Worm (Caenorhabditis elegans) whole organism, L4 larva: Measurements from ENCODE around the gene C04A2.15.

Source experiments
- F10B5.3 ChIP-seq: sonication (generic microtip); optimal IDR thresholded peaks from 2 replicates; lab custom pipeline; 2016; ENCODE audit warnings: mild to moderate bottlenecking, missing genetic modification characterization, missing compliant biosample characterization
- F26F4.8 ChIP-seq: fragments of 200-800 bp; sonication (Bioruptor generic); conservative IDR thresholded peaks from 2 replicates; pipeline ENCODE4 v1.3.6; 2022; ENCODE audit warnings: missing genetic modification characterization, missing compliant biosample characterization
- F37D6.2 ChIP-seq: sonication (generic microtip); optimal IDR thresholded peaks from 2 replicates; lab custom pipeline; 2016; ENCODE audit warnings: mild to moderate bottlenecking, missing genetic modification characterization, missing compliant biosample characterization
- F44E2.7 ChIP-seq: fragments of 200-800 bp; sonication (Bioruptor generic); IDR thresholded peaks from 2 replicates; pipeline ENCODE4 v2.1.2; 2022; ENCODE audit warnings: missing genetic modification characterization, missing compliant biosample characterization
- F49E8.2 ChIP-seq: sonication (generic microtip); optimal IDR thresholded peaks from 2 replicates; lab custom pipeline; 2016; ENCODE audit warnings: missing compliant biosample characterization, mild to moderate bottlenecking, missing genetic modification characterization, borderline replicate concordance
- R02D3.7 ChIP-seq: fragments of 150-350 bp; sonication (generic microtip); optimal IDR thresholded peaks from 3 replicates; lab custom pipeline; 2014; ENCODE audit warnings: missing biosample characterization, missing genetic modification characterization
- T26A8.4 ChIP-seq: fragments of 200-800 bp; sonication (Bioruptor generic); IDR thresholded peaks from 2 replicates; pipeline ENCODE4 v1.3.6; 2022; ENCODE audit warnings: missing genetic modification characterization, missing compliant biosample characterization
- Y48G9A.11 ChIP-seq: fragments of 200-800 bp; sonication (Bioruptor generic); IDR thresholded peaks from 2 replicates; pipeline ENCODE4 v1.3.6; 2022; ENCODE audit warnings: missing genetic modification reagents, missing genetic modification characterization, missing compliant biosample characterization
- Y75B8A.6 ChIP-seq: fragments of 200-800 bp; sonication (Bioruptor generic); IDR thresholded peaks from 2 replicates; pipeline ENCODE4 v1.3.6; 2022; ENCODE audit warnings: missing genetic modification reagents, missing genetic modification characterization, missing compliant biosample characterization
- ZK546.5 ChIP-seq, 2 experiments: sonication (generic microtip); optimal IDR thresholded peaks; 2 replicates each; lab custom pipeline; 2017; ENCODE audit warnings: missing biosample characterization in 2 of 2, missing genetic modification characterization in 2 of 2
- aha-1 ChIP-seq: fragments of 150-350 bp; peaks from one replicate; lab custom pipeline; 2014; ENCODE audit warnings: missing biosample characterization, missing genetic modification characterization
- ama-1 ChIP-seq: fragments of 150-350 bp; optimal IDR thresholded peaks from 2 replicates; lab custom pipeline; 2014; ENCODE audit warnings: inconsistent platforms, mixed read lengths
- arid-1 ChIP-seq: fragments of 200-800 bp; sonication (Bioruptor generic); conservative IDR thresholded peaks from 2 replicates; pipeline ENCODE4 v1.3.6; 2022; ENCODE audit warnings: missing genetic modification reagents, missing genetic modification characterization, missing compliant biosample characterization
- ceh-44 ChIP-seq: fragments of 200-800 bp; sonication (Bioruptor generic); IDR thresholded peaks from 2 replicates; pipeline ENCODE4 v1.3.6; 2022; ENCODE audit warnings: missing genetic modification reagents, missing genetic modification characterization, missing compliant biosample characterization
- ceh-62 ChIP-seq: sonication (generic microtip); optimal IDR thresholded peaks from 2 replicates; lab custom pipeline; 2017; ENCODE audit warnings: missing biosample characterization, missing genetic modification characterization
- ctbp-1 ChIP-seq: fragments of 200-800 bp; sonication (Bioruptor generic); IDR thresholded peaks from 2 replicates; pipeline ENCODE4 v1.3.6; 2022; ENCODE audit warnings: missing genetic modification reagents, missing genetic modification characterization, missing compliant biosample characterization
- daf-8 ChIP-seq: fragments of 200-800 bp; sonication (Bioruptor generic); IDR thresholded peaks from 2 replicates; pipeline ENCODE4 v1.3.6; 2022; ENCODE audit warnings: missing genetic modification characterization, missing compliant biosample characterization
- dmd-8 ChIP-seq: fragments of 200-800 bp; sonication (Bioruptor generic); IDR thresholded peaks from 2 replicates; pipeline ENCODE4 v1.3.6; 2022; ENCODE audit warnings: missing genetic modification characterization, missing compliant biosample characterization
- dmd-9 ChIP-seq: fragments of 200-800 bp; sonication (Bioruptor generic); IDR thresholded peaks from 2 replicates; pipeline ENCODE4 v1.3.6; 2022; ENCODE audit warnings: missing genetic modification reagents, missing genetic modification characterization, missing compliant biosample characterization
- dpl-1 ChIP-seq: fragments of 150-350 bp; optimal IDR thresholded peaks from 2 replicates; lab custom pipeline; 2014; ENCODE audit warnings: missing biosample characterization, missing genetic modification reagents, missing genetic modification characterization
- duxl-1 ChIP-seq: sonication (generic microtip); optimal IDR thresholded peaks from 2 replicates; lab custom pipeline; 2016; ENCODE audit warnings: mild to moderate bottlenecking, missing genetic modification characterization, moderate library complexity, missing compliant biosample characterization; ENCODE audit not compliant: poor library complexity
- fos-1 ChIP-seq: fragments of 150-350 bp; optimal IDR thresholded peaks from 2 replicates; lab custom pipeline; 2014; ENCODE audit warnings: missing biosample characterization, missing genetic modification characterization
- gei-8 ChIP-seq: fragments of 200-800 bp; sonication (Bioruptor generic); optimal IDR thresholded peaks from 2 replicates; lab custom pipeline; 2018; ENCODE audit warnings: mild to moderate bottlenecking, missing genetic modification characterization, missing compliant biosample characterization
- lin-1 ChIP-seq: fragments of 200-800 bp; sonication (Bioruptor generic); IDR thresholded peaks from 2 replicates; pipeline ENCODE4 v1.3.6; 2022; ENCODE audit warnings: missing genetic modification reagents, missing genetic modification characterization, missing compliant biosample characterization
- lin-13 ChIP-seq: fragments of 150-350 bp; optimal IDR thresholded peaks from 2 replicates; lab custom pipeline; 2014; ENCODE audit warnings: missing biosample characterization, missing genetic modification reagents, missing genetic modification characterization
- lsy-2 ChIP-seq, 2 experiments: fragments of 150-350 bp in 1 of 2; sonication (generic microtip) in 1 of 2; optimal IDR thresholded peaks; 2 replicates each; lab custom pipeline; 2014 to 2017; ENCODE audit warnings: missing biosample characterization in 2 of 2, missing genetic modification characterization in 2 of 2
- mdl-1 ChIP-seq, 2 experiments: fragments of 150-350 bp in 1 of 2; sonication (generic microtip) in 1 of 2; optimal IDR thresholded peaks; 2 replicates each; lab custom pipeline; 2014 to 2017; ENCODE audit warnings: missing biosample characterization in 2 of 2, missing genetic modification characterization in 2 of 2
- mdt-29 ChIP-seq: fragments of 200-800 bp; sonication (Bioruptor generic); IDR thresholded peaks from 2 replicates; pipeline ENCODE4 v1.3.6; 2022; ENCODE audit warnings: missing genetic modification reagents, missing genetic modification characterization, missing compliant biosample characterization
- mep-1 ChIP-seq: fragments of 150-350 bp; sonication (generic microtip); optimal IDR thresholded peaks from 3 replicates; lab custom pipeline; 2014; ENCODE audit warnings: missing biosample characterization, missing genetic modification characterization
- mxl-2 ChIP-seq: fragments of 200-800 bp; sonication (Bioruptor generic); conservative IDR thresholded peaks from 2 replicates; pipeline ENCODE4 v1.3.6; 2022; ENCODE audit warnings: missing genetic modification reagents, missing genetic modification characterization, missing compliant biosample characterization
- nhr-10 ChIP-seq: fragments of 150-350 bp; optimal IDR thresholded peaks from 2 replicates; lab custom pipeline; 2014; ENCODE audit warnings: missing biosample characterization, missing genetic modification characterization
- nhr-102 ChIP-seq: sonication (generic microtip); optimal IDR thresholded peaks from 2 replicates; lab custom pipeline; 2016; ENCODE audit warnings: mild to moderate bottlenecking, missing genetic modification characterization, moderate library complexity, missing compliant biosample characterization
- nhr-11 ChIP-seq: fragments of 150-350 bp; optimal IDR thresholded peaks from 2 replicates; lab custom pipeline; 2014; ENCODE audit warnings: missing biosample characterization, missing genetic modification characterization
- nhr-237 ChIP-seq: sonication (generic microtip); optimal IDR thresholded peaks from 2 replicates; lab custom pipeline; 2017; ENCODE audit warnings: missing biosample characterization, missing genetic modification characterization
- nhr-28 ChIP-seq: fragments of 150-350 bp; optimal IDR thresholded peaks from 2 replicates; lab custom pipeline; 2014; ENCODE audit warnings: missing biosample characterization, missing genetic modification characterization
- nhr-41 ChIP-seq: fragments of 200-800 bp; sonication (Bioruptor generic); IDR thresholded peaks from 2 replicates; pipeline ENCODE4 v1.3.6; 2022; ENCODE audit warnings: missing genetic modification reagents, missing genetic modification characterization, missing compliant biosample characterization
- nhr-42 ChIP-seq: fragments of 200-800 bp; sonication (Bioruptor generic); IDR thresholded peaks from 2 replicates; pipeline ENCODE4 v1.3.6; 2022; ENCODE audit warnings: missing genetic modification characterization, missing compliant biosample characterization
- nhr-6 ChIP-seq: fragments of 150-350 bp; optimal IDR thresholded peaks from 2 replicates; lab custom pipeline; 2014; ENCODE audit warnings: missing biosample characterization, missing genetic modification characterization
- nhr-77 ChIP-seq: fragments of 150-350 bp; optimal IDR thresholded peaks from 2 replicates; lab custom pipeline; 2014; ENCODE audit warnings: missing biosample characterization, missing genetic modification characterization
- pha-4 ChIP-seq, 2 experiments: fragments of 150-350 bp in 1 of 2; fragments of 200-800 bp in 1 of 2; sonication (Bioruptor generic) in 1 of 2; IDR thresholded peaks in 1 of 2; optimal IDR thresholded peaks in 1 of 2; 2 replicates each; pipeline versions ENCODE4 v1.3.6 to Lab custom; 2014 to 2022; ENCODE audit warnings: missing genetic modification characterization in 2 of 2, missing genetic modification reagents in 2 of 2, missing biosample characterization in 1 of 2, missing compliant biosample characterization in 1 of 2
- saeg-2 ChIP-seq: fragments of 200-800 bp; sonication (Bioruptor generic); IDR thresholded peaks from 2 replicates; pipeline ENCODE4 v1.3.6; 2022; ENCODE audit warnings: missing genetic modification reagents, missing genetic modification characterization, missing compliant biosample characterization
- set-16 ChIP-seq: fragments of 200-800 bp; sonication (Bioruptor generic); IDR thresholded peaks from 2 replicates; pipeline ENCODE4 v1.3.6; 2022; ENCODE audit warnings: missing genetic modification reagents, missing genetic modification characterization, missing compliant biosample characterization
- snpc-4 ChIP-seq: fragments of 150-350 bp; optimal IDR thresholded peaks from 2 replicates; lab custom pipeline; 2014; ENCODE audit warnings: missing biosample characterization, missing genetic modification characterization
- spr-3 ChIP-seq: fragments of 200-800 bp; sonication (Bioruptor generic); optimal IDR thresholded peaks from 2 replicates; lab custom pipeline; 2018; ENCODE audit warnings: mild to moderate bottlenecking, missing genetic modification characterization, missing compliant biosample characterization
- unc-62 ChIP-seq, 3 experiments: fragments of 150-350 bp in 1 of 3; sonication (generic microtip); optimal IDR thresholded peaks in 2 of 3; peaks in 1 of 3; 1 replicate in 1 of 3; 2 replicates in 2 of 3; lab custom pipeline; 2014 to 2017; ENCODE audit warnings: missing biosample characterization in 3 of 3, missing genetic modification characterization in 3 of 3, missing genetic modification reagents in 3 of 3, missing genotype in 1 of 3
- vab-7 ChIP-seq: fragments of 200-800 bp; sonication (Bioruptor generic); IDR thresholded peaks from 2 replicates; pipeline ENCODE4 v1.3.6; 2022; ENCODE audit warnings: missing genetic modification reagents, missing genetic modification characterization, missing compliant biosample characterization
- zag-1 ChIP-seq: fragments of 150-350 bp; optimal IDR thresholded peaks from 2 replicates; lab custom pipeline; 2014; ENCODE audit warnings: missing biosample characterization, missing genetic modification characterization
- zfp-3 ChIP-seq: fragments of 200-800 bp; sonication (Bioruptor generic); conservative IDR thresholded peaks from 2 replicates; pipeline ENCODE4 v1.3.6; 2022; ENCODE audit warnings: missing genetic modification reagents, missing genetic modification characterization, missing compliant biosample characterization
- zip-11 ChIP-seq: fragments of 200-800 bp; sonication (Bioruptor generic); IDR thresholded peaks from 2 replicates; pipeline ENCODE4 v1.3.6; 2022; ENCODE audit warnings: missing genetic modification characterization, missing compliant biosample characterization
- zip-2 ChIP-seq: fragments of 150-350 bp; optimal IDR thresholded peaks from 2 replicates; lab custom pipeline; 2014; ENCODE audit warnings: missing biosample characterization, missing genetic modification characterization
- ztf-7 ChIP-seq: fragments of 150-350 bp; optimal IDR thresholded peaks from 2 replicates; lab custom pipeline; 2014; ENCODE audit warnings: missing biosample characterization, missing genetic modification characterization

C04A2.15 gene

ce11 chrII:6853059-6853466 lies 1.0 kb downstream of the C04A2.15 start (continued):
- TF ChIP-seq nhr-6 (tag; lab: Kevin White, UChicago), result peak; percentile 16
- TF ChIP-seq ceh-62 (tag; lab: Kevin White, UChicago), result no peak
- no peak for TF ChIP-seq nhr-237 (tag; lab: Kevin White, UChicago)
- peak in 1 of 2 experiments; percentile 28 for TF ChIP-seq mdl-1 (tag; optimal IDR thresholded peaks at IDR 0.05; lab: Kevin White, UChicago)
- TF ChIP-seq R02D3.7, result no peak
- TF ChIP-seq saeg-2 (GFP tag; lab: Robert Waterston, UW), result 0 out of 2 replicates have a peak, but pooled peaks have one; percentile 28
- TF ChIP-seq mdt-29 (GFP tag; lab: Robert Waterston, UW), result peak; percentile 65; the same call in 1 of the 2 replicates
- TF ChIP-seq arid-1 (GFP tag; lab: Robert Waterston, UW), result peak; percentile 77
- peak; percentile 80 for TF ChIP-seq mep-1 (tag; lab: Kevin White, UChicago)
- TF ChIP-seq gei-8 (GFP tag; lab: Kevin White, UChicago), result peak; percentile 74
- peak; percentile 39 for TF ChIP-seq F37D6.2
- TF ChIP-seq zag-1 (tag; lab: Kevin White, UChicago), result no peak
- TF ChIP-seq Y75B8A.6, result no peak
- TF ChIP-seq dpl-1 (GFP tag; lab: Kevin White, UChicago), result peak; percentile 18
- peak; percentile 38 for TF ChIP-seq F49E8.2
- peak in 1 of 2 experiments; percentile 1 for TF ChIP-seq unc-62 (GFP tag; optimal IDR thresholded peaks at IDR 0.05 in 1 of 2; lab: Kevin White, UChicago)
- TF ChIP-seq unc-62 (tag; optimal IDR thresholded peaks at IDR 0.05; lab: Kevin White, UChicago), result no peak
- TF ChIP-seq duxl-1 (tag; lab: Kevin White, UChicago), result peak; percentile 70
- TF ChIP-seq ama-1, result peak; percentile 64
- peak; percentile 75 for TF ChIP-seq nhr-42 (GFP tag; lab: Robert Waterston, UW)
- TF ChIP-seq nhr-102 (tag; lab: Kevin White, UChicago), result peak; percentile 51
- no peak for TF ChIP-seq nhr-10 (tag; lab: Kevin White, UChicago)
- peak; percentile 6 for TF ChIP-seq lin-13 (GFP tag; lab: Kevin White, UChicago)
- peak; percentile 91 for TF ChIP-seq aha-1
- TF ChIP-seq nhr-28 (tag; lab: Kevin White, UChicago), result peak; percentile 68
- peak; percentile 65 for TF ChIP-seq set-16
- TF ChIP-seq dmd-9, result 0 out of 2 replicates have a peak, but pooled peaks have one; percentile 21
- peak; percentile 76 for TF ChIP-seq nhr-11
- no peak for TF ChIP-seq fos-1
- peak; percentile 43; the same call in 1 of the 2 replicates for TF ChIP-seq nhr-41
- 0 out of 2 replicates have a peak, but pooled peaks have one; percentile 36 for TF ChIP-seq zip-11
- peak; percentile 56 for TF ChIP-seq nhr-77 (tag; lab: Kevin White, UChicago)
- peak; percentile 5 for TF ChIP-seq ztf-7 (tag; lab: Kevin White, UChicago)
- TF ChIP-seq lsy-2 (tag; optimal IDR thresholded peaks at IDR 0.05; lab: Kevin White, UChicago), result peak; percentile 9 to 58
- peak; percentile 68; the same call in 1 of the 2 replicates for TF ChIP-seq zfp-3
- TF ChIP-seq Y48G9A.11 (GFP tag; lab: Robert Waterston, UW), result peak; percentile 67
- no peak for TF ChIP-seq ZK546.5 (tag; optimal IDR thresholded peaks at IDR 0.05; lab: Kevin White, UChicago)
- peak; percentile 81 for TF ChIP-seq dmd-8 (GFP tag; lab: Robert Waterston, UW)
- no peak for TF ChIP-seq F10B5.3 (tag; lab: Kevin White, UChicago)
- TF ChIP-seq F44E2.7, result peak; percentile 82; the same call in 1 of the 2 replicates
- TF ChIP-seq mxl-2 (GFP tag; lab: Robert Waterston, UW), result 0 out of 2 replicates have a peak, but pooled peaks have one; percentile 4
- TF ChIP-seq ctbp-1, result peak; percentile 87
- peak; percentile 51 for TF ChIP-seq zip-2
- TF ChIP-seq F26F4.8 (GFP tag; lab: Robert Waterston, UW), result peak; percentile 56; the same call in 1 of the 2 replicates
- TF ChIP-seq T26A8.4 (GFP tag; lab: Robert Waterston, UW), result peak; percentile 65
- peak; percentile 52 for TF ChIP-seq spr-3 (GFP tag; lab: Kevin White, UChicago)
- no peak; the same call in 1 of the 2 replicates for TF ChIP-seq lin-1 (GFP tag; lab: Robert Waterston, UW)
- TF ChIP-seq snpc-4, result no peak
- TF ChIP-seq ceh-44 (GFP tag; lab: Robert Waterston, UW), result no peak
- no peak for TF ChIP-seq daf-8 (GFP tag; lab: Robert Waterston, UW)
- peak; percentile 69 for TF ChIP-seq pha-4 (GFP tag; IDR thresholded peaks at IDR 0.05; lab: Robert Waterston, UW)
- no peak for TF ChIP-seq pha-4 (tag; optimal IDR thresholded peaks at IDR 0.05; lab: Kevin White, UChicago)
- TF ChIP-seq vab-7 (GFP tag; lab: Robert Waterston, UW), result peak; percentile 81
